Fruit fly (Drosophila melanogaster) whole organism, embryonic: ENCODE measurements around the gene CG4025.

Experiments used
- Adf1 ChIP-seq: fragments of 200-800 bp; sonication (Bioruptor generic); IDR thresholded peaks from 2 replicates; pipeline ENCODE4 v1.3.6; 2022; ENCODE audit warnings: missing biosample characterization, missing genetic modification characterization
- Asciz ChIP-seq: fragments of 200-800 bp; sonication (Bioruptor generic); optimal IDR thresholded peaks from 2 replicates; lab custom pipeline; 2017; ENCODE audit warnings: missing biosample characterization, mild to moderate bottlenecking, missing genetic modification characterization, missing genetic modification reagents
- Bgb ChIP-seq: fragments of 200-800 bp; sonication (Bioruptor generic); IDR thresholded peaks from 2 replicates; pipeline ENCODE4 v1.3.6; 2022; ENCODE audit warnings: missing biosample characterization, missing genetic modification characterization; ENCODE audit not compliant: partially characterized antibody
- CG10267 ChIP-seq: fragments of 200-800 bp; sonication (Bioruptor generic); optimal IDR thresholded peaks from 2 replicates; lab custom pipeline; 2018; ENCODE audit warnings: missing biosample characterization, mild to moderate bottlenecking, missing genetic modification characterization, moderate library complexity
- CG10321 ChIP-seq: fragments of 200-800 bp; sonication (Bioruptor generic); IDR thresholded peaks from 2 replicates; pipeline ENCODE4 v1.3.6; 2022; ENCODE audit warnings: missing biosample characterization, missing genetic modification characterization
- CG12769 ChIP-seq: fragments of 200-800 bp; sonication (Bioruptor generic); optimal IDR thresholded peaks from 2 replicates; lab custom pipeline; 2019; ENCODE audit warnings: missing biosample characterization, mild to moderate bottlenecking, missing genetic modification characterization, moderate library complexity
- CG1529 ChIP-seq: fragments of 200-800 bp; sonication (Bioruptor generic); optimal IDR thresholded peaks from 3 replicates; lab custom pipeline; 2018; ENCODE audit warnings: missing biosample characterization, missing genetic modification characterization
- CG18011 ChIP-seq: fragments of 200-800 bp; sonication (Bioruptor generic); optimal IDR thresholded peaks from 2 replicates; lab custom pipeline; 2017; ENCODE audit warnings: missing biosample characterization, missing genetic modification characterization, mild to moderate bottlenecking, moderate library complexity, missing genotype
- CG34224 ChIP-seq: fragments of 200-800 bp; sonication (Bioruptor generic); IDR thresholded peaks from 3 replicates; pipeline ENCODE4 v1.3.6; 2022; ENCODE audit warnings: missing biosample characterization, missing genetic modification characterization; ENCODE audit not compliant: partially characterized antibody
- CG7556 ChIP-seq: fragments of 200-800 bp; sonication (Bioruptor generic); optimal IDR thresholded peaks from 2 replicates; lab custom pipeline; 2017; ENCODE audit warnings: missing biosample characterization, mild to moderate bottlenecking, missing genetic modification characterization
- CG7928 ChIP-seq: fragments of 200-800 bp; sonication (Bioruptor generic); optimal IDR thresholded peaks from 2 replicates; lab custom pipeline; 2017; ENCODE audit warnings: missing biosample characterization, mild to moderate bottlenecking, missing genetic modification characterization
- CG8290 ChIP-seq, 3 experiments: fragments of 200-800 bp; sonication (Bioruptor generic); optimal IDR thresholded peaks; 2 replicates each; lab custom pipeline; 2016 to 2019; ENCODE audit warnings: missing biosample characterization in 3 of 3, missing genetic modification characterization in 3 of 3, mild to moderate bottlenecking in 2 of 3, moderate library complexity in 1 of 3
- D ChIP-seq, 2 experiments: fragments of 200-800 bp in 1 of 2; fragments of >200 bp in 1 of 2; sonication (Bioruptor generic) in 1 of 2; optimal IDR thresholded peaks; 2 replicates in 1 of 2; 3 replicates in 1 of 2; lab custom pipeline; 2017; ENCODE audit warnings: mild to moderate bottlenecking in 1 of 2, missing biosample characterization in 1 of 2, missing genetic modification characterization in 1 of 2, missing genetic modification reagents in 1 of 2
- NK7.1 ChIP-seq: fragments of 200-800 bp; sonication (Bioruptor generic); optimal IDR thresholded peaks from 3 replicates; lab custom pipeline; 2016; ENCODE audit warnings: missing biosample characterization, missing genetic modification characterization
- Nf-YB ChIP-seq: fragments of 200-800 bp; sonication (Bioruptor generic); optimal IDR thresholded peaks from 3 replicates; lab custom pipeline; 2019; ENCODE audit warnings: missing biosample characterization, mild to moderate bottlenecking, missing genetic modification characterization, moderate library complexity
- Side ChIP-seq: fragments of 200-800 bp; sonication (Bioruptor generic); optimal IDR thresholded peaks from 2 replicates; lab custom pipeline; 2016; ENCODE audit warnings: missing biosample characterization, missing genetic modification characterization
- chm ChIP-seq: fragments of 200-800 bp; sonication (Bioruptor generic); IDR thresholded peaks from 2 replicates; pipeline ENCODE4 v1.3.6; 2022; ENCODE audit warnings: missing biosample characterization, missing genetic modification characterization
- crol ChIP-seq: fragments of 200-800 bp; sonication (Bioruptor generic); IDR thresholded peaks from 2 replicates; pipeline ENCODE4 v1.3.6; 2022; ENCODE audit warnings: missing biosample characterization, missing genetic modification characterization
- kni ChIP-seq: fragments of 200-800 bp; sonication (Bioruptor generic); optimal IDR thresholded peaks from 3 replicates; lab custom pipeline; 2017; ENCODE audit warnings: mild to moderate bottlenecking, missing biosample characterization, missing genetic modification reagents, missing genetic modification characterization
- mirr ChIP-seq: fragments of 200-800 bp; sonication (Bioruptor generic); optimal IDR thresholded peaks from 3 replicates; lab custom pipeline; 2018; ENCODE audit warnings: missing biosample characterization, mild to moderate bottlenecking, missing genetic modification characterization
- phol ChIP-seq: fragments of 200-800 bp; sonication (Bioruptor generic); optimal IDR thresholded peaks from 3 replicates; lab custom pipeline; 2018; ENCODE audit warnings: missing biosample characterization, mild to moderate bottlenecking, missing genetic modification characterization, moderate library complexity
- pros ChIP-seq: fragments of 200-800 bp; sonication (Bioruptor generic); optimal IDR thresholded peaks from 3 replicates; lab custom pipeline; 2019; ENCODE audit warnings: missing biosample characterization, mild to moderate bottlenecking, missing genetic modification characterization, moderate library complexity
- rib ChIP-seq: fragments of 200-800 bp; sonication (Bioruptor generic); IDR thresholded peaks from 2 replicates; pipeline ENCODE4 v1.3.6; 2022; ENCODE audit warnings: missing biosample characterization, missing genetic modification characterization
- zen ChIP-seq: fragments of 200-800 bp; sonication (Bioruptor generic); optimal IDR thresholded peaks from 3 replicates; lab custom pipeline; 2018; ENCODE audit warnings: missing biosample characterization, mild to moderate bottlenecking, missing genetic modification characterization, moderate library complexity

Gene CG4025

DNA sequence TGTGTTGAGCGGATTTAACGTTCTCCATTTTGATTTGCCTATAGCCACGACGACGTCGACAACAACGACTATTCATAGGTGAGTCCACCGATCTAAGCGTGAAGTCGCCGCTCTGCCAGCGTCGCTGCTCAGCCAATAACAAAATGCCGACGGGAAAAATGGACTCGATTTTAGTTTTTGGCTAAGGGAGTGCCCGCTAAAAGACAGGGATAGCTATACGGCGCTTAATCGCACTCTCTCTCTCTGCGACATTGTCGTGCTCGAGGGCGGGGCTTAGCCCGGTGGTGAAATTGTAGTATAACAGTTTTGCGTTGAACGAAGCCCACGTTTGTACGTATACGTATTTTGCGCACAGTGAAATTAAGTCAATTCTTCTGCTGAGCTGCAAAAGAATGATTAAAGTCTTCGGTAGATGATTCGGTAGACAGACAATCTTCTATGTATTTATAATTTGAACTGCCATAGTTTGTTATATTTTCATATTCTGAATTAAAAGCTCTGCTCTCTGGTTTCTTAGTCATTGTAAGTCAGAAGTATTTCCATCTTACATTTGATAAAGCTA is 48.8 kb downstream of the CG4025 start (continued):
- TF ChIP-seq Nf-YB (peak; percentile 99), NK7.1 (GFP tag; lab: Kevin White, UChicago) (no peak), chm (0 out of 2 replicates have a peak, but pooled peaks have one; percentile 39), phol (tag; lab: Kevin White, UChicago) (peak; percentile 18), rib (GFP tag; lab: Robert Waterston, UW) (0 out of 2 replicates have a peak, but pooled peaks have one; percentile 24), CG34224 (GFP tag; lab: Robert Waterston, UW) (0 out of 3 replicates have a peak, but pooled peaks have one; percentile 19), Bgb (GFP tag; lab: Robert Waterston, UW) (peak; percentile 7; the same call in 1 of the 2 replicates), Adf1 (GFP tag; lab: Robert Waterston, UW) (peak; percentile 94), CG10321 (GFP tag; lab: Robert Waterston, UW) (peak; percentile 96), crol (GFP tag; lab: Robert Waterston, UW) (peak; percentile 16; the same call in 1 of the 2 replicates), zen (tag; lab: Kevin White, UChicago) (peak; percentile 31), mirr (GFP tag; lab: Kevin White, UChicago) (peak; percentile 7), Asciz (GFP tag; lab: Kevin White, UChicago) (no peak), CG18011 (GFP tag; lab: Kevin White, UChicago) (no peak), D (optimal IDR thresholded peaks at IDR 0.05; lab: Kevin White, UChicago) (peak; percentile 60), D (GFP tag; optimal IDR thresholded peaks at IDR 0.05; lab: Kevin White, UChicago) (no peak), pros (GFP tag; lab: Kevin White, UChicago) (peak; percentile 49), CG8290 (GFP tag; optimal IDR thresholded peaks at IDR 0.05; lab: Kevin White, UChicago) (no peak), CG8290 (tag; optimal IDR thresholded peaks at IDR 0.05; lab: Kevin White, UChicago) (peak in 1 of 2 experiments; percentile 9), kni (GFP tag; lab: Kevin White, UChicago) (peak; percentile 35), CG10267 (tag; lab: Kevin White, UChicago) (no peak), CG7928 (no peak), CG7556 (GFP tag; lab: Kevin White, UChicago) (no peak), CG12769 (peak; percentile 30), CG1529 (GFP tag; lab: Kevin White, UChicago) (no peak), Side (no peak)
